Worm (Caenorhabditis elegans) whole organism, young adult: Measurements from ENCODE around the gene T06E8.8.

ENCODE experiments used
- B0336.3 ChIP-seq: fragments of 200-800 bp; sonication (Bioruptor generic); IDR thresholded peaks from 2 replicates; pipeline ENCODE4 v1.3.6; 2022; ENCODE audit warnings: missing genetic modification characterization, missing compliant biosample characterization
- F10E7.11 ChIP-seq: sonication (generic microtip); optimal IDR thresholded peaks from 2 replicates; lab custom pipeline; 2017; ENCODE audit warnings: mild to moderate bottlenecking, missing genetic modification characterization, moderate library complexity, missing compliant biosample characterization
- F22D6.2 ChIP-seq: sonication (generic microtip); optimal IDR thresholded peaks from 2 replicates; lab custom pipeline; 2016; ENCODE audit warnings: mild to moderate bottlenecking, missing genetic modification characterization, missing compliant biosample characterization
- F37B4.10 ChIP-seq: fragments of 200-800 bp; sonication (Bioruptor generic); IDR thresholded peaks from 2 replicates; pipeline ENCODE4 v1.3.6; 2022; ENCODE audit warnings: missing genetic modification characterization, missing compliant biosample characterization
- F39B2.1 ChIP-seq: fragments of 200-800 bp; sonication (Bioruptor generic); IDR thresholded peaks from 2 replicates; pipeline ENCODE4 v1.3.6; 2022; ENCODE audit warnings: missing genetic modification reagents, missing genetic modification characterization, missing compliant biosample characterization
- F55B11.4 ChIP-seq: sonication (generic microtip); optimal IDR thresholded peaks from 2 replicates; lab custom pipeline; 2016; ENCODE audit warnings: missing compliant biosample characterization, missing genetic modification characterization, borderline replicate concordance; ENCODE audit not compliant: insufficient read depth
- F57A8.1 ChIP-seq: fragments of 200-800 bp; sonication (Bioruptor generic); optimal IDR thresholded peaks from 2 replicates; lab custom pipeline; 2018; ENCODE audit warnings: mild to moderate bottlenecking, missing genetic modification characterization, moderate library complexity, missing compliant biosample characterization
- T07F8.4 ChIP-seq: sonication (generic microtip); optimal IDR thresholded peaks from 2 replicates; lab custom pipeline; 2016; ENCODE audit warnings: mild to moderate bottlenecking, missing genetic modification characterization, moderate library complexity, missing compliant biosample characterization
- Y56A3A.18 ChIP-seq: fragments of 200-800 bp; sonication (Bioruptor generic); IDR thresholded peaks from 2 replicates; pipeline ENCODE4 v1.3.6; 2022; ENCODE audit warnings: missing genetic modification reagents, missing genetic modification characterization, missing compliant biosample characterization
- Y67H2A.10 ChIP-seq: fragments of 200-800 bp; sonication (Bioruptor generic); conservative IDR thresholded peaks from 2 replicates; pipeline ENCODE4 v1.3.6; 2022; ENCODE audit warnings: missing genetic modification reagents, missing genetic modification characterization, missing compliant biosample characterization
- Y79H2A.3 ChIP-seq: fragments of 200-800 bp; sonication (Bioruptor generic); conservative IDR thresholded peaks from 2 replicates; pipeline ENCODE4 v1.3.6; 2022; ENCODE audit warnings: missing genetic modification reagents, missing genetic modification characterization, missing compliant biosample characterization
- ama-1 ChIP-seq, 3 experiments: fragments of 150-350 bp in 1 of 3; sonication (generic microtip) in 2 of 3; optimal IDR thresholded peaks; 2 replicates each; lab custom pipeline; 2014 to 2018; ENCODE audit warnings: missing biosample characterization in 2 of 3, missing genetic modification characterization in 2 of 3, missing genetic modification reagents in 2 of 3
- attf-6 ChIP-seq: fragments of 200-800 bp; sonication (Bioruptor generic); IDR thresholded peaks from 2 replicates; pipeline ENCODE4 v1.3.6; 2022; ENCODE audit warnings: missing genetic modification reagents, missing genetic modification characterization, missing compliant biosample characterization
- cebp-2 ChIP-seq: fragments of 200-800 bp; sonication (Bioruptor generic); IDR thresholded peaks from 2 replicates; pipeline ENCODE4 v1.3.6; 2022; ENCODE audit warnings: missing genetic modification characterization, missing compliant biosample characterization
- ceh-100 ChIP-seq: fragments of 200-800 bp; sonication (Bioruptor generic); IDR thresholded peaks from 2 replicates; pipeline ENCODE4 v1.3.6; 2022; ENCODE audit warnings: missing genetic modification reagents, missing genetic modification characterization, missing compliant biosample characterization
- ceh-40 ChIP-seq: fragments of 200-800 bp; sonication (Bioruptor generic); IDR thresholded peaks from 2 replicates; pipeline ENCODE4 v1.3.6; 2022; ENCODE audit warnings: missing genetic modification characterization, missing compliant biosample characterization
- ceh-91 ChIP-seq: fragments of 200-800 bp; sonication (Bioruptor generic); IDR thresholded peaks from 2 replicates; pipeline ENCODE4 v1.3.6; 2022; ENCODE audit warnings: missing genetic modification reagents, missing genetic modification characterization, missing compliant biosample characterization
- die-1 ChIP-seq: sonication (generic microtip); optimal IDR thresholded peaks from 2 replicates; lab custom pipeline; 2016; ENCODE audit warnings: missing genotype, mild to moderate bottlenecking, missing genetic modification characterization, missing compliant biosample characterization
- dpff-1 ChIP-seq: sonication (generic microtip); optimal IDR thresholded peaks from 2 replicates; lab custom pipeline; 2017; ENCODE audit warnings: mild to moderate bottlenecking, missing genetic modification characterization, missing compliant biosample characterization
- egrh-3 ChIP-seq: fragments of 200-800 bp; sonication (Bioruptor generic); IDR thresholded peaks from 2 replicates; pipeline ENCODE4 v1.3.6; 2022; ENCODE audit warnings: missing genetic modification reagents, missing genetic modification characterization, missing compliant biosample characterization
- fkh-3 ChIP-seq: sonication (generic microtip); optimal IDR thresholded peaks from 2 replicates; lab custom pipeline; 2016; ENCODE audit warnings: mild to moderate bottlenecking, missing genetic modification characterization, missing compliant biosample characterization
- hlh-12 ChIP-seq: sonication (generic microtip); optimal IDR thresholded peaks from 2 replicates; lab custom pipeline; 2016; ENCODE audit warnings: missing genetic modification characterization, missing compliant biosample characterization
- hlh-26 ChIP-seq: fragments of 200-800 bp; sonication (Bioruptor generic); conservative IDR thresholded peaks from 2 replicates; pipeline ENCODE4 v1.3.6; 2022; ENCODE audit warnings: missing genetic modification reagents, missing genetic modification characterization, missing compliant biosample characterization
- hmg-1.2 ChIP-seq: fragments of 200-800 bp; sonication (Bioruptor generic); IDR thresholded peaks from 2 replicates; pipeline ENCODE4 v1.3.6; 2022; ENCODE audit warnings: missing genetic modification reagents, missing genetic modification characterization, missing compliant biosample characterization
- hmg-20 ChIP-seq: fragments of 200-800 bp; sonication (Bioruptor generic); IDR thresholded peaks from 2 replicates; pipeline ENCODE4 v1.3.6; 2022; ENCODE audit warnings: missing genetic modification reagents, missing genetic modification characterization, missing compliant biosample characterization
- hrde-1 ChIP-seq: sonication (generic microtip); optimal IDR thresholded peaks from 2 replicates; lab custom pipeline; 2016; ENCODE audit warnings: missing genetic modification characterization, mild to moderate bottlenecking, missing compliant biosample characterization, moderate library complexity, missing genotype, missing genetic modification reagents, borderline replicate concordance
- lin-54 ChIP-seq: fragments of 200-800 bp; sonication (Bioruptor generic); optimal IDR thresholded peaks from 2 replicates; lab custom pipeline; 2018; ENCODE audit warnings: mild to moderate bottlenecking, missing genetic modification characterization, missing compliant biosample characterization
- madf-10 ChIP-seq: sonication (generic microtip); optimal IDR thresholded peaks from 2 replicates; lab custom pipeline; 2016; ENCODE audit warnings: mild to moderate bottlenecking, missing genetic modification characterization, missing compliant biosample characterization
- mcd-1 ChIP-seq: fragments of 200-800 bp; sonication (Bioruptor generic); IDR thresholded peaks from 2 replicates; pipeline ENCODE4 v1.3.6; 2022; ENCODE audit warnings: missing genetic modification reagents, missing genetic modification characterization, missing compliant biosample characterization
- nfya-1 ChIP-seq: sonication (generic microtip); optimal IDR thresholded peaks from 2 replicates; lab custom pipeline; 2017; ENCODE audit warnings: antibody characterized with exemption, missing compliant biosample characterization, missing genetic modification characterization, borderline replicate concordance; ENCODE audit not compliant: insufficient read depth
- nfya-2 ChIP-seq: fragments of 200-800 bp; sonication (Bioruptor generic); IDR thresholded peaks from 2 replicates; pipeline ENCODE4 v1.3.6; 2022; ENCODE audit warnings: missing genetic modification reagents, missing genetic modification characterization, missing compliant biosample characterization
- nfyb-1 ChIP-seq: fragments of 200-800 bp; sonication (Bioruptor generic); IDR thresholded peaks from 2 replicates; pipeline ENCODE4 v1.3.6; 2022; ENCODE audit warnings: missing genetic modification reagents, missing genetic modification characterization, missing compliant biosample characterization
- nhr-120 ChIP-seq: fragments of 200-800 bp; sonication (Bioruptor generic); IDR thresholded peaks from 2 replicates; pipeline ENCODE4 v1.3.6; 2022; ENCODE audit warnings: missing genetic modification characterization, missing compliant biosample characterization
- nhr-27 ChIP-seq: fragments of 200-800 bp; sonication (Bioruptor generic); optimal IDR thresholded peaks from 2 replicates; lab custom pipeline; 2018; ENCODE audit warnings: mild to moderate bottlenecking, missing genetic modification characterization, moderate library complexity, missing compliant biosample characterization
- nhr-80 ChIP-seq: sonication (generic microtip); optimal IDR thresholded peaks from 2 replicates; lab custom pipeline; 2016; ENCODE audit warnings: missing genetic modification characterization, missing compliant biosample characterization
- nhr-90 ChIP-seq: sonication (generic microtip); optimal IDR thresholded peaks from 2 replicates; lab custom pipeline; 2016; ENCODE audit warnings: missing genotype, mild to moderate bottlenecking, missing genetic modification characterization, missing compliant biosample characterization
- pha-4 ChIP-seq: fragments of 150-350 bp; sonication (generic microtip); optimal IDR thresholded peaks from 2 replicates; lab custom pipeline; 2014; ENCODE audit warnings: missing biosample characterization, missing genetic modification reagents, missing genetic modification characterization
- rcor-1 ChIP-seq: fragments of 200-800 bp; sonication (Bioruptor generic); IDR thresholded peaks from 2 replicates; pipeline ENCODE4 v1.3.6; 2022; ENCODE audit warnings: missing genetic modification reagents, missing genetic modification characterization, missing compliant biosample characterization
- rpc-1 ChIP-seq, 2 experiments: fragments of 150-350 bp in 1 of 2; sonication (generic microtip) in 1 of 2; optimal IDR thresholded peaks; 2 replicates each; lab custom pipeline; 2014 to 2018; ENCODE audit warnings: missing biosample characterization in 1 of 2, missing genetic modification characterization in 1 of 2, missing genetic modification reagents in 1 of 2, missing genotype in 1 of 2
- sdz-38 ChIP-seq: sonication (generic microtip); optimal IDR thresholded peaks from 2 replicates; lab custom pipeline; 2016; ENCODE audit warnings: missing genotype, missing genetic modification characterization, missing compliant biosample characterization
- sea-2 ChIP-seq: fragments of 200-800 bp; sonication (Bioruptor generic); IDR thresholded peaks from 2 replicates; pipeline ENCODE4 v1.3.6; 2022; ENCODE audit warnings: missing genetic modification characterization, missing compliant biosample characterization
- snpc-4 ChIP-seq, 5 experiments: fragments of 150-350 bp in 1 of 5; sonication (generic microtip) in 4 of 5; optimal IDR thresholded peaks; 2 replicates each; lab custom pipeline; 2014 to 2018; ENCODE audit warnings: missing genetic modification characterization in 5 of 5, missing biosample characterization in 3 of 5, antibody characterized with exemption in 2 of 5, mild to moderate bottlenecking in 2 of 5, missing compliant biosample characterization in 2 of 5, missing genotype in 2 of 5, moderate library complexity in 2 of 5, missing genetic modification reagents in 1 of 5
- somi-1 ChIP-seq: fragments of 200-800 bp; sonication (Bioruptor generic); optimal IDR thresholded peaks from 2 replicates; lab custom pipeline; 2018; ENCODE audit warnings: mild to moderate bottlenecking, missing genetic modification characterization, missing compliant biosample characterization
- tlf-1 ChIP-seq: fragments of 200-800 bp; sonication (Bioruptor generic); optimal IDR thresholded peaks from 2 replicates; lab custom pipeline; 2018; ENCODE audit warnings: mild to moderate bottlenecking, missing genetic modification characterization, missing compliant biosample characterization
- unc-62 ChIP-seq: fragments of 150-350 bp; optimal IDR thresholded peaks from 2 replicates; lab custom pipeline; 2014; ENCODE audit warnings: missing biosample characterization, missing genetic modification reagents, missing genetic modification characterization
- xnd-1 ChIP-seq: sonication (generic microtip); optimal IDR thresholded peaks from 2 replicates; lab custom pipeline; 2016; ENCODE audit warnings: missing genotype, missing genetic modification reagents, missing genetic modification characterization, missing compliant biosample characterization
- ztf-25 ChIP-seq: fragments of 200-800 bp; sonication (Bioruptor generic); IDR thresholded peaks from 2 replicates; pipeline ENCODE4 v1.3.6; 2022; ENCODE audit warnings: missing genetic modification reagents, missing genetic modification characterization, missing compliant biosample characterization
- ztf-6 ChIP-seq: fragments of 200-800 bp; sonication (Bioruptor generic); IDR thresholded peaks from 2 replicates; pipeline ENCODE4 v1.3.6; 2022; ENCODE audit warnings: missing genetic modification reagents, missing genetic modification characterization, missing compliant biosample characterization

Gene T06E8.8

DNA sequence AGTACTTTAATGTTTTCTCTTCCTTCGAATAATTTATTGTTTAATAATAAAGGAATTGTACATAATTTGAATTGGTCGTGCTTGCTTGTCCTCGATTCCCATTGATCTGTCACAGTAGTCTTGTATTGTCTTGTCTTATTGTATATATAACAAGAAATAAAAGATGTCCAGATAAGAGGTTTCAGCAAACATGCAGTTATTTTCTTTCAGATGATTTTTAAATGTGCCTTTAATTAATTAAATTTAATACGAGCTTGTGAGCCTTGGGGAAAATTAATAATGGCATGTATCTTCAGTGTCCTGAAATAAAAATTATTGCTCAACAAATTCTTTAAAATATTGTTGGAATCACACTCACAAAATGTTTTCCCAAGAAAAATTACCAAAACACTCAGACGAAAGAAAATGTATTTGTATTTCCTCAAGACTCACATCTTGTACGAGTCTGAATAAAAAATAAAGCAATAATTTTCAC is 20.4 kb upstream of the T06E8.8 start (continued):
- no peak for TF ChIP-seq hmg-20 (GFP tag; lab: Robert Waterston, UW)
- no peak for TF ChIP-seq T07F8.4 (tag; lab: Kevin White, UChicago)
- no peak for TF ChIP-seq hlh-12
- TF ChIP-seq dpff-1 (tag; lab: Kevin White, UChicago), result no peak
- no peak for TF ChIP-seq F55B11.4 (tag; lab: Kevin White, UChicago)
- no peak for TF ChIP-seq nhr-90 (tag; lab: Kevin White, UChicago)
- peak; percentile 97 for TF ChIP-seq hrde-1 (tag; lab: Kevin White, UChicago)
- peak; percentile 98 for TF ChIP-seq Y79H2A.3 (GFP tag; lab: Robert Waterston, UW)
- no peak for TF ChIP-seq nhr-120 (GFP tag; lab: Robert Waterston, UW)
- no peak for TF ChIP-seq F39B2.1 (GFP tag; lab: Robert Waterston, UW)
- TF ChIP-seq nfyb-1 (GFP tag; lab: Robert Waterston, UW), result no peak
- TF ChIP-seq F37B4.10 (GFP tag; lab: Robert Waterston, UW), result no peak
- TF ChIP-seq somi-1, result no peak
- TF ChIP-seq sea-2 (GFP tag; lab: Robert Waterston, UW), result no peak
- TF ChIP-seq sdz-38 (tag; lab: Kevin White, UChicago), result no peak
- peak; percentile 41 for TF ChIP-seq ceh-91 (GFP tag; lab: Robert Waterston, UW)
- no peak for TF ChIP-seq ceh-40 (GFP tag; lab: Robert Waterston, UW)
- peak; percentile 25 for TF ChIP-seq hmg-1.2 (GFP tag; lab: Robert Waterston, UW)
- no peak for TF ChIP-seq cebp-2 (GFP tag; lab: Robert Waterston, UW)
- peak; percentile 5 for TF ChIP-seq xnd-1 (tag; lab: Kevin White, UChicago)
- TF ChIP-seq rpc-1 (optimal IDR thresholded peaks at IDR 0.05; lab: Kevin White, UChicago), result no peak
- peak; percentile 12 for TF ChIP-seq rpc-1 (tag; optimal IDR thresholded peaks at IDR 0.05; lab: Kevin White, UChicago)
- no peak for TF ChIP-seq hlh-26 (GFP tag; lab: Robert Waterston, UW)
- no peak for TF ChIP-seq madf-10 (tag; lab: Kevin White, UChicago)
- no peak for TF ChIP-seq ceh-100 (GFP tag; lab: Robert Waterston, UW)
- no peak for TF ChIP-seq nfya-1 (tag; lab: Kevin White, UChicago)
- no peak for TF ChIP-seq ztf-6 (GFP tag; lab: Robert Waterston, UW)
- peak; percentile 49 for TF ChIP-seq lin-54
- TF ChIP-seq F57A8.1 (GFP tag; lab: Kevin White, UChicago), result no peak
- peak; percentile 70 for TF ChIP-seq snpc-4 (GFP tag; optimal IDR thresholded peaks at IDR 0.05; lab: Kevin White, UChicago)
- peak in 3 of 4 experiments; percentile 17 to 69 (median 41) for TF ChIP-seq snpc-4 (tag; optimal IDR thresholded peaks at IDR 0.05; lab: Kevin White, UChicago)
- TF ChIP-seq Y56A3A.18 (GFP tag; lab: Robert Waterston, UW), result no peak
- no peak for TF ChIP-seq pha-4 (tag; lab: Kevin White, UChicago)
- no peak for TF ChIP-seq nfya-2 (GFP tag; lab: Robert Waterston, UW)
- TF ChIP-seq F22D6.2 (tag; lab: Kevin White, UChicago), result no peak
- TF ChIP-seq ztf-25 (GFP tag; lab: Robert Waterston, UW), result peak; percentile 63; the same call in 1 of the 2 replicates
- no peak for TF ChIP-seq rcor-1 (GFP tag; lab: Robert Waterston, UW)
- no peak for TF ChIP-seq F10E7.11 (tag; lab: Kevin White, UChicago)
- TF ChIP-seq ama-1 (optimal IDR thresholded peaks at IDR 0.05; lab: Kevin White, UChicago), result no peak
- peak; percentile 33 to 73 for TF ChIP-seq ama-1 (GFP tag; optimal IDR thresholded peaks at IDR 0.05; lab: Kevin White, UChicago)
- no peak for TF ChIP-seq fkh-3 (tag; lab: Kevin White, UChicago)
- TF ChIP-seq nhr-27 (tag; lab: Kevin White, UChicago), result peak; percentile 80
- TF ChIP-seq nhr-80, result no peak
- TF ChIP-seq attf-6 (GFP tag; lab: Robert Waterston, UW), result peak; percentile 78; the same call in 1 of the 2 replicates
- no peak for TF ChIP-seq mcd-1 (GFP tag; lab: Robert Waterston, UW)
- TF ChIP-seq egrh-3 (GFP tag; lab: Robert Waterston, UW), result no peak
- TF ChIP-seq Y67H2A.10 (GFP tag; lab: Robert Waterston, UW), result no peak
- TF ChIP-seq unc-62 (GFP tag; lab: Kevin White, UChicago), result no peak
- peak; percentile 62 for TF ChIP-seq tlf-1 (GFP tag; lab: Kevin White, UChicago)
- TF ChIP-seq B0336.3 (GFP tag; lab: Robert Waterston, UW), result peak; percentile 46; the same call in 1 of the 2 replicates
- no peak for TF ChIP-seq die-1 (tag; lab: Kevin White, UChicago)
